Fruit fly (Drosophila melanogaster) Kc167 (cell line): ENCODE results near the gene stck.

Experiments
- Myc ChIP-seq: fragments of >200 bp; optimal IDR thresholded peaks from 2 replicates; lab custom pipeline; 2017; ENCODE audit warnings: missing external identifiers
- Sin3A ChIP-seq: fragments of >200 bp; optimal IDR thresholded peaks from 2 replicates; lab custom pipeline; 2018; ENCODE audit warnings: missing external identifiers
- h ChIP-seq: fragments of >200 bp; optimal IDR thresholded peaks from 3 replicates; lab custom pipeline; 2018; ENCODE audit warnings: missing external identifiers
- insv ChIP-seq: fragments of >200 bp; optimal IDR thresholded peaks from 3 replicates; lab custom pipeline; 2018; ENCODE audit warnings: missing external identifiers
- psq ChIP-seq: fragments of >200 bp; optimal IDR thresholded peaks from 2 replicates; lab custom pipeline; 2017; ENCODE audit warnings: missing external identifiers
- ttk ChIP-seq: sonication (Bioruptor generic); optimal IDR thresholded peaks from 2 replicates; lab custom pipeline; 2017; ENCODE audit warnings: missing external identifiers

- TF ChIP-seq psq (lab: Kevin White, UChicago) (no peak), Myc (no peak), Sin3A (lab: Kevin White, UChicago) (no peak), ttk (lab: Kevin White, UChicago) (no peak), h (lab: Kevin White, UChicago) (no peak), insv (lab: Kevin White, UChicago) (no peak)
These were observed 32.9 kb downstream of the stck start for dm6 chr3R:8389636-8390035.
